Fruit fly (Drosophila melanogaster) whole organism, prepupa: ENCODE data around the gene CG4036.
A peak's percentile ranks its signal among the peaks of the same experiment; 100 is the strongest.

Experiments
- CG10631 ChIP-seq: fragments of 200-800 bp; sonication (Bioruptor generic); optimal IDR thresholded peaks from 2 replicates; lab custom pipeline; 2016; ENCODE audit warnings: missing biosample characterization, missing genetic modification characterization
- CG11294 ChIP-seq: fragments of 200-800 bp; sonication (Bioruptor generic); IDR thresholded peaks from 2 replicates; pipeline ENCODE4 v1.3.6; 2022; ENCODE audit warnings: missing biosample characterization, missing genetic modification characterization
- CG11902 ChIP-seq: fragments of 200-800 bp; sonication (Bioruptor generic); optimal IDR thresholded peaks from 3 replicates; lab custom pipeline; 2016; ENCODE audit warnings: missing biosample characterization, missing genetic modification characterization
- CG15336 ChIP-seq: fragments of 200-800 bp; sonication (Bioruptor generic); IDR thresholded peaks from 2 replicates; pipeline ENCODE4 v1.3.6; 2022; ENCODE audit warnings: missing biosample characterization, missing genetic modification characterization
- CG1621 ChIP-seq: fragments of 200-800 bp; sonication (Bioruptor generic); optimal IDR thresholded peaks from 3 replicates; lab custom pipeline; 2018; ENCODE audit warnings: missing biosample characterization, mild to moderate bottlenecking, missing genetic modification characterization
- CG3032 ChIP-seq: fragments of 200-800 bp; optimal IDR thresholded peaks from 2 replicates; lab custom pipeline; 2019; ENCODE audit warnings: missing biosample characterization, mild to moderate bottlenecking, missing genetic modification characterization, moderate library complexity
- CG31627 ChIP-seq: fragments of 200-800 bp; sonication (Bioruptor generic); optimal IDR thresholded peaks from 3 replicates; lab custom pipeline; 2016; ENCODE audit warnings: missing biosample characterization, missing genetic modification characterization
- CG34406 ChIP-seq: fragments of 200-800 bp; sonication (Bioruptor generic); optimal IDR thresholded peaks from 3 replicates; lab custom pipeline; 2016; ENCODE audit warnings: missing biosample characterization, missing genetic modification characterization
- CG3919 ChIP-seq: fragments of 200-800 bp; sonication (Bioruptor generic); optimal IDR thresholded peaks from 3 replicates; lab custom pipeline; 2016; ENCODE audit warnings: missing biosample characterization, missing genetic modification characterization
- CG4318 ChIP-seq: fragments of 200-800 bp; sonication (Bioruptor generic); optimal IDR thresholded peaks from 3 replicates; lab custom pipeline; 2017; ENCODE audit warnings: missing biosample characterization, mild to moderate bottlenecking, missing genetic modification characterization
- CG6792 ChIP-seq: fragments of 200-800 bp; sonication (Bioruptor generic); optimal IDR thresholded peaks from 3 replicates; lab custom pipeline; 2016; ENCODE audit warnings: missing biosample characterization, missing genetic modification characterization
- CG6854 ChIP-seq: fragments of 200-800 bp; sonication (Bioruptor generic); optimal IDR thresholded peaks from 2 replicates; lab custom pipeline; 2017; ENCODE audit warnings: missing biosample characterization, mild to moderate bottlenecking, missing genetic modification characterization
- CG8319 ChIP-seq: fragments of 200-800 bp; sonication (Bioruptor generic); optimal IDR thresholded peaks from 3 replicates; lab custom pipeline; 2016; ENCODE audit warnings: missing biosample characterization, missing genetic modification characterization
- CG8632 ChIP-seq: fragments of 200-800 bp; sonication (Bioruptor generic); optimal IDR thresholded peaks from 3 replicates; lab custom pipeline; 2016; ENCODE audit warnings: missing biosample characterization, missing genetic modification characterization
- CG9139 ChIP-seq: fragments of 200-800 bp; sonication (Bioruptor generic); optimal IDR thresholded peaks from 3 replicates; lab custom pipeline; 2017; ENCODE audit warnings: missing biosample characterization, mild to moderate bottlenecking, missing genetic modification characterization
- Eip75B ChIP-seq: fragments of 200-800 bp; sonication (Bioruptor generic); optimal IDR thresholded peaks from 3 replicates; lab custom pipeline; 2016; ENCODE audit warnings: missing biosample characterization, missing genetic modification characterization
- Eip78C ChIP-seq: fragments of 200-800 bp; sonication (Bioruptor generic); peaks from one replicate; lab custom pipeline; 2016; ENCODE audit warnings: missing biosample characterization, missing genetic modification characterization
- Eip93F ChIP-seq: fragments of 200-800 bp; sonication (Bioruptor generic); optimal IDR thresholded peaks from 2 replicates; lab custom pipeline; 2016; ENCODE audit warnings: missing biosample characterization, mild to moderate bottlenecking, missing genetic modification characterization
- Ets21C ChIP-seq: fragments of 200-800 bp; sonication (Bioruptor generic); optimal IDR thresholded peaks from 3 replicates; lab custom pipeline; 2016; ENCODE audit warnings: missing biosample characterization, missing genetic modification characterization
- Ets96B ChIP-seq: fragments of 200-800 bp; optimal IDR thresholded peaks from 2 replicates; lab custom pipeline; 2019; ENCODE audit warnings: missing biosample characterization, mild to moderate bottlenecking, missing genetic modification characterization, moderate library complexity
- Gug ChIP-seq: fragments of 200-800 bp; sonication (Bioruptor generic); IDR thresholded peaks from 2 replicates; pipeline ENCODE4 v1.3.6; 2022; ENCODE audit warnings: missing biosample characterization, missing genetic modification characterization
- Hr39 ChIP-seq: fragments of 200-800 bp; sonication (Bioruptor generic); optimal IDR thresholded peaks from 2 replicates; lab custom pipeline; 2016; ENCODE audit warnings: missing biosample characterization, missing genetic modification characterization
- Hr4 ChIP-seq: fragments of 200-800 bp; sonication (Bioruptor generic); optimal IDR thresholded peaks from 3 replicates; lab custom pipeline; 2016; ENCODE audit warnings: missing biosample characterization, missing genetic modification characterization
- Lpt ChIP-seq: fragments of 200-800 bp; sonication (Bioruptor generic); optimal IDR thresholded peaks from 3 replicates; lab custom pipeline; 2016; ENCODE audit warnings: missing biosample characterization, missing genetic modification characterization
- OdsH ChIP-seq: fragments of 200-800 bp; sonication (Bioruptor generic); optimal IDR thresholded peaks from 3 replicates; lab custom pipeline; 2016; ENCODE audit warnings: missing biosample characterization, missing genetic modification characterization
- Sox102F ChIP-seq: fragments of 200-800 bp; sonication (Bioruptor generic); optimal IDR thresholded peaks from 2 replicates; lab custom pipeline; 2016; ENCODE audit warnings: missing biosample characterization, mild to moderate bottlenecking, missing genetic modification characterization
- Sox14 ChIP-seq: fragments of 200-800 bp; sonication (Bioruptor generic); optimal IDR thresholded peaks from 3 replicates; lab custom pipeline; 2016; ENCODE audit warnings: missing biosample characterization, missing genetic modification characterization
- Sox15 ChIP-seq: fragments of 200-800 bp; sonication (Bioruptor generic); optimal IDR thresholded peaks from 3 replicates; lab custom pipeline; 2016; ENCODE audit warnings: missing biosample characterization, missing genetic modification characterization
- achi ChIP-seq: fragments of 200-800 bp; sonication (Bioruptor generic); optimal IDR thresholded peaks from 3 replicates; lab custom pipeline; 2016; ENCODE audit warnings: missing biosample characterization, missing genetic modification characterization
- acj6 ChIP-seq: fragments of 200-800 bp; sonication (Bioruptor generic); optimal IDR thresholded peaks from 3 replicates; lab custom pipeline; 2016; ENCODE audit warnings: missing biosample characterization, missing genetic modification characterization
- dsx ChIP-seq: fragments of 200-800 bp; optimal IDR thresholded peaks from 3 replicates; lab custom pipeline; 2019; ENCODE audit warnings: missing biosample characterization, mild to moderate bottlenecking, missing genetic modification characterization, moderate library complexity; ENCODE audit not compliant: poor library complexity, severe bottlenecking
- eg ChIP-seq: fragments of 200-800 bp; sonication (Bioruptor generic); IDR thresholded peaks from 3 replicates; pipeline ENCODE4 v1.3.6; 2022; ENCODE audit warnings: missing biosample characterization, missing genetic modification characterization
- esn ChIP-seq: fragments of 200-800 bp; sonication (Bioruptor generic); optimal IDR thresholded peaks from 2 replicates; lab custom pipeline; 2016; ENCODE audit warnings: missing biosample characterization, mild to moderate bottlenecking, missing genetic modification characterization, moderate library complexity
- fd59A ChIP-seq: fragments of 200-800 bp; sonication (Bioruptor generic); optimal IDR thresholded peaks from 2 replicates; lab custom pipeline; 2017; ENCODE audit warnings: missing biosample characterization, mild to moderate bottlenecking, missing genetic modification characterization, missing genetic modification reagents
- fd85E ChIP-seq: fragments of 200-800 bp; sonication (Bioruptor generic); optimal IDR thresholded peaks from 3 replicates; lab custom pipeline; 2016; ENCODE audit warnings: missing biosample characterization, missing genetic modification characterization
- lz ChIP-seq: fragments of 200-800 bp; sonication (Bioruptor generic); optimal IDR thresholded peaks from 3 replicates; lab custom pipeline; 2016; ENCODE audit warnings: missing biosample characterization, missing genetic modification characterization
- net ChIP-seq: fragments of 200-800 bp; sonication (Bioruptor generic); optimal IDR thresholded peaks from 3 replicates; lab custom pipeline; 2016; ENCODE audit warnings: missing biosample characterization, missing genetic modification characterization
- spab ChIP-seq: fragments of 200-800 bp; sonication (Bioruptor generic); optimal IDR thresholded peaks from 2 replicates; lab custom pipeline; 2017; ENCODE audit warnings: missing biosample characterization, mild to moderate bottlenecking, missing genetic modification characterization, missing genetic modification reagents
- svp ChIP-seq: fragments of 200-800 bp; sonication (Bioruptor generic); peaks from one replicate; lab custom pipeline; 2016; ENCODE audit warnings: missing biosample characterization, missing genetic modification characterization
- vri ChIP-seq: fragments of 200-800 bp; sonication (Bioruptor generic); optimal IDR thresholded peaks from 3 replicates; lab custom pipeline; 2016; ENCODE audit warnings: missing biosample characterization, mild to moderate bottlenecking, missing genetic modification characterization

Gene CG4036

DNA sequence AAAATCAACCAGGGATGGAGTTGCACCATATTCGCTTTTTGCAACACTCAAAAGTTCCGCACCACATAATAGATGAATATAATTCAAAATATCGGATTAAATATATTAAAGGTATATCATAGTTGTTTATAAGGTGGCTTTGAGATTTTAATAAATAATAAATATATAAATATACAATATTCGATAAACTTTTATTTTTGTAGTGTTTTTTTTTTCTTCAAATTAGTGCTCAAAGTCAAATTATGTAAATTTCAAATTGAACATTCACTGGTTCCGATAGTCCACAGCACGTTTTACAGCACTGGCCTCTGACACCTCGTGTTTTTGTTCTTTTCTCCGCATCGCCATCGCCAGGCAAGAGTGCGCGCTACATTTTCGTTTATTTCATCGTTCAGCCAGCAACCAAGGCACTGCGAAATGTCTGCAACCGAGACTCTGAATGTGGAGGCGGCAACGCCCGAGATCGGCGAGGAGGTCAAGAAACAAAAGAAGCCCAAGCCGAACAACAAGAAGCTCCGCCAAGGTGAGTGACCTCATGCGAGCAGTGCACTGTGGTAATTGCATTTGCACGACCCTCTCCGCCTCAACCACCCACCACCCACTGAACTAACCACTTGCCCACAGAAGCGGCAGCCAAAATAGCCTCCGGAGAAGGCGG, 27.3 kb upstream of the CG4036 start, which contains the start of the genes Taf11 and und:
Taf11 (minus strand) TSS at position 51 of the 658 bp plus-strand sequence.
und (plus strand) TSS at position 158 of the 658 bp plus-strand sequence.
- TF ChIP-seq Sox15 (no peak), achi (GFP tag; lab: Kevin White, UChicago) (peak; percentile 76), vri (GFP tag; lab: Kevin White, UChicago) (no peak), CG3032 (tag; lab: Kevin White, UChicago) (no peak), CG9139 (GFP tag; lab: Kevin White, UChicago) (no peak), Eip93F (GFP tag; lab: Kevin White, UChicago) (no peak), Hr39 (GFP tag; lab: Kevin White, UChicago) (no peak), CG1621 (no peak), Sox14 (no peak), Gug (GFP tag; lab: Robert Waterston, UW) (no peak), fd85E (GFP tag; lab: Kevin White, UChicago) (no peak), CG6854 (GFP tag; lab: Kevin White, UChicago) (no peak), lz (GFP tag; lab: Kevin White, UChicago) (no peak), CG6792 (GFP tag; lab: Kevin White, UChicago) (no peak), CG31627 (GFP tag; lab: Kevin White, UChicago) (peak; percentile 8), Hr4 (no peak), eg (GFP tag; lab: Robert Waterston, UW) (no peak), CG8319 (GFP tag; lab: Kevin White, UChicago) (no peak), Sox102F (no peak), CG34406 (GFP tag; lab: Kevin White, UChicago) (no peak), CG8632 (no peak), esn (GFP tag; lab: Kevin White, UChicago) (peak; percentile 26), Lpt (no peak), svp (GFP tag; lab: Kevin White, UChicago) (peak; percentile 81), CG11902 (GFP tag; lab: Kevin White, UChicago) (no peak), acj6 (GFP tag; lab: Kevin White, UChicago) (no peak), CG10631 (GFP tag; lab: Kevin White, UChicago) (peak; percentile 46), CG15336 (GFP tag; lab: Robert Waterston, UW) (no peak), net (no peak)

DNA sequence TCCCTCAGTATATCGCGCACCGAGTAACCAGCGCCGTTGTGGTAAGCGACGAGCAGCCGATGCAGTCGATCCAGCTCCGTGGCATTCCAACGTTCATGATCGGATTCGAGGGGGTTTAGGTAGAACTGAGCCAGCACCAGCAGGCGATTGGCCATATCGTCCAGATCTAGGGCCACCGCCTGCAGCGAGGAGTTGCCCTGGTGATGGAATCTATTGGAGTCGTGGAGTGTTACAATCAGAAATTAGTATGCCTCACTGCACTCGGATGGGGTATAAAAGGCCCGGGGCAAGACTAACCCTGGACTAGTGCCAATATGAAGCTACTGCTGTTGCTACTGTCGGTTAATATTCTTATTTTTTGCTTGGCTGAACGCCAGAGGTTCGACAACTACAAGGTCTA, 23.9 kb upstream of the CG4036 start, which contains the start of gene CG4017:
CG4017 (plus strand) TSS at position 301 of the 400 bp plus-strand sequence.
- no peak for TF ChIP-seq spab (GFP tag; lab: Kevin White, UChicago)
- TF ChIP-seq CG3919 (GFP tag; lab: Kevin White, UChicago), result no peak
- no peak for TF ChIP-seq CG31627 (GFP tag; lab: Kevin White, UChicago)
- no peak for TF ChIP-seq CG10631 (GFP tag; lab: Kevin White, UChicago)
- no peak for TF ChIP-seq CG11294
- no peak for TF ChIP-seq CG1621
- TF ChIP-seq Ets96B (tag; lab: Kevin White, UChicago), result no peak
- TF ChIP-seq Eip78C (GFP tag; lab: Kevin White, UChicago), result no peak
- no peak for TF ChIP-seq CG11902 (GFP tag; lab: Kevin White, UChicago)
- TF ChIP-seq Ets21C (GFP tag; lab: Kevin White, UChicago), result no peak
- TF ChIP-seq Hr39 (GFP tag; lab: Kevin White, UChicago), result no peak
- no peak for TF ChIP-seq Sox14
- no peak for TF ChIP-seq Eip75B (GFP tag; lab: Kevin White, UChicago)
- TF ChIP-seq Gug (GFP tag; lab: Robert Waterston, UW), result no peak
- TF ChIP-seq achi (GFP tag; lab: Kevin White, UChicago), result no peak
- no peak for TF ChIP-seq fd59A
- no peak for TF ChIP-seq OdsH (GFP tag; lab: Kevin White, UChicago)
- no peak for TF ChIP-seq net
- TF ChIP-seq dsx (GFP tag; lab: Kevin White, UChicago), result no peak
- no peak for TF ChIP-seq CG4318
